Fruit fly (Drosophila melanogaster) whole organism, embryonic: ENCODE data around the gene sunn.

Source experiments
- Awh ChIP-seq: fragments of 200-800 bp; sonication (Bioruptor generic); IDR thresholded peaks from 2 replicates; pipeline ENCODE4, ENCODE4 v1.3.6; 2022; ENCODE audit warnings: missing biosample characterization, missing genetic modification characterization
- B-H2 ChIP-seq: fragments of 200-800 bp; sonication (Bioruptor generic); optimal IDR thresholded peaks from 2 replicates; lab custom pipeline; 2018; ENCODE audit warnings: missing biosample characterization, mild to moderate bottlenecking, missing genetic modification characterization
- BEAF-32 ChIP-seq: fragments of 200-800 bp; sonication (Bioruptor generic); optimal IDR thresholded peaks from 3 replicates; lab custom pipeline; 2017; ENCODE audit warnings: missing biosample characterization, missing genetic modification characterization, mild to moderate bottlenecking, moderate library complexity, missing genetic modification reagents
- Blimp-1 ChIP-seq: fragments of 200-800 bp; sonication (Bioruptor generic); optimal IDR thresholded peaks from 3 replicates; lab custom pipeline; 2018; ENCODE audit warnings: missing biosample characterization, missing genetic modification characterization, mild to moderate bottlenecking, moderate library complexity, missing genetic modification reagents
- CG10147 ChIP-seq: fragments of 200-800 bp; sonication (Bioruptor generic); optimal IDR thresholded peaks from 2 replicates; lab custom pipeline; 2019; ENCODE audit warnings: missing biosample characterization, mild to moderate bottlenecking, missing genetic modification characterization, moderate library complexity
- CG12155 ChIP-seq: fragments of 200-800 bp; sonication (Bioruptor generic); optimal IDR thresholded peaks from 3 replicates; lab custom pipeline; 2016; ENCODE audit warnings: missing biosample characterization, missing genetic modification characterization
- CG12391 ChIP-seq: fragments of 200-800 bp; sonication (Bioruptor generic); optimal IDR thresholded peaks from 3 replicates; lab custom pipeline; 2018; ENCODE audit warnings: missing biosample characterization, mild to moderate bottlenecking, missing genetic modification characterization, moderate library complexity
- CG12769 ChIP-seq: fragments of 200-800 bp; sonication (Bioruptor generic); optimal IDR thresholded peaks from 2 replicates; lab custom pipeline; 2019; ENCODE audit warnings: missing biosample characterization, mild to moderate bottlenecking, missing genetic modification characterization, moderate library complexity
- CG13624 ChIP-seq: fragments of 200-800 bp; sonication (Bioruptor generic); optimal IDR thresholded peaks from 2 replicates; lab custom pipeline; 2016; ENCODE audit warnings: missing biosample characterization, missing genetic modification characterization
- CG13894 ChIP-seq: fragments of 200-800 bp; sonication (Bioruptor generic); optimal IDR thresholded peaks from 3 replicates; lab custom pipeline; 2018; ENCODE audit warnings: missing biosample characterization, mild to moderate bottlenecking, missing genetic modification characterization, moderate library complexity
- CG14014 ChIP-seq: fragments of 200-800 bp; sonication (Bioruptor generic); IDR thresholded peaks from 2 replicates; pipeline ENCODE4 v1.3.6; 2022; ENCODE audit warnings: missing biosample characterization, missing genetic modification characterization
- CG1529 ChIP-seq: fragments of 200-800 bp; sonication (Bioruptor generic); optimal IDR thresholded peaks from 3 replicates; lab custom pipeline; 2018; ENCODE audit warnings: missing biosample characterization, missing genetic modification characterization
- CG15514 ChIP-seq: fragments of 200-800 bp; sonication (Bioruptor generic); optimal IDR thresholded peaks from 3 replicates; lab custom pipeline; 2017; ENCODE audit warnings: missing biosample characterization, missing genetic modification characterization, mild to moderate bottlenecking, moderate library complexity, missing genetic modification reagents
- CG7928 ChIP-seq: fragments of 200-800 bp; sonication (Bioruptor generic); optimal IDR thresholded peaks from 2 replicates; lab custom pipeline; 2017; ENCODE audit warnings: missing biosample characterization, mild to moderate bottlenecking, missing genetic modification characterization
- CG8924 ChIP-seq: fragments of 200-800 bp; optimal IDR thresholded peaks from 3 replicates; lab custom pipeline; 2019; ENCODE audit warnings: missing biosample characterization, mild to moderate bottlenecking, missing genetic modification characterization, moderate library complexity
- CG8944 ChIP-seq: fragments of 200-800 bp; sonication (Bioruptor generic); optimal IDR thresholded peaks from 3 replicates; lab custom pipeline; 2016; ENCODE audit warnings: missing biosample characterization, missing genetic modification characterization
- CTCF ChIP-seq: fragments of 200-800 bp; sonication (Bioruptor generic); optimal IDR thresholded peaks from 2 replicates; lab custom pipeline; 2017; ENCODE audit warnings: missing biosample characterization, mild to moderate bottlenecking, missing genetic modification characterization, moderate library complexity
- Dbx ChIP-seq: fragments of 200-800 bp; sonication (Bioruptor generic); IDR thresholded peaks from 3 replicates; pipeline ENCODE4 v1.3.6; 2022; ENCODE audit warnings: missing biosample characterization, missing genetic modification characterization
- GATAe ChIP-seq: fragments of 200-800 bp; sonication (Bioruptor generic); conservative IDR thresholded peaks from 2 replicates; pipeline ENCODE4 v1.3.6; 2022; ENCODE audit warnings: missing biosample characterization, missing genetic modification characterization
- HmgZ ChIP-seq: fragments of 200-800 bp; sonication (Bioruptor generic); optimal IDR thresholded peaks from 2 replicates; lab custom pipeline; 2018; ENCODE audit warnings: missing biosample characterization, mild to moderate bottlenecking, missing genetic modification characterization
- Jarid2 ChIP-seq: fragments of 200-800 bp; sonication (Bioruptor generic); optimal IDR thresholded peaks from 3 replicates; lab custom pipeline; 2017; ENCODE audit warnings: mild to moderate bottlenecking, missing biosample characterization, missing genetic modification reagents, missing genetic modification characterization
- MBD-R2 ChIP-seq: fragments of 200-800 bp; sonication (Bioruptor generic); IDR thresholded peaks from 2 replicates; pipeline ENCODE4 v1.3.6; 2022; ENCODE audit warnings: missing biosample characterization, missing genetic modification characterization
- MTF-1 ChIP-seq: fragments of 200-800 bp; sonication (Bioruptor generic); optimal IDR thresholded peaks from 2 replicates; lab custom pipeline; 2018; ENCODE audit warnings: missing biosample characterization, mild to moderate bottlenecking, missing genetic modification characterization, borderline replicate concordance
- Meics ChIP-seq: fragments of 200-800 bp; sonication (Bioruptor generic); optimal IDR thresholded peaks from 2 replicates; lab custom pipeline; 2017; ENCODE audit warnings: missing biosample characterization, mild to moderate bottlenecking, missing genetic modification characterization
- Nf-YC ChIP-seq: fragments of 200-800 bp; optimal IDR thresholded peaks from 3 replicates; lab custom pipeline; 2019; ENCODE audit warnings: missing biosample characterization, mild to moderate bottlenecking, missing genetic modification characterization, moderate library complexity
- Rfx ChIP-seq: fragments of 200-800 bp; sonication (Bioruptor generic); IDR thresholded peaks from 2 replicates; pipeline ENCODE4 v1.3.6; 2022; ENCODE audit warnings: missing biosample characterization, missing genetic modification characterization
- Rx ChIP-seq: fragments of 200-800 bp; sonication (Bioruptor generic); IDR thresholded peaks from 2 replicates; pipeline ENCODE4 v1.3.6; 2022; ENCODE audit warnings: missing biosample characterization, missing genetic modification characterization
- Sry-β ChIP-seq: fragments of 200-800 bp; sonication (Bioruptor generic); optimal IDR thresholded peaks from 2 replicates; lab custom pipeline; 2018; ENCODE audit warnings: missing biosample characterization, mild to moderate bottlenecking, missing genetic modification characterization, moderate library complexity
- Stat92E ChIP-seq, 3 experiments: fragments of >200 bp in 2 of 3; fragments of 200-800 bp in 1 of 3; sonication (Bioruptor generic) in 1 of 3; optimal IDR thresholded peaks; 2 replicates each; lab custom pipeline; 2017 to 2019; ENCODE audit warnings: missing biosample characterization in 3 of 3, missing genetic modification characterization in 3 of 3, mild to moderate bottlenecking in 1 of 3, moderate library complexity in 1 of 3
- Taf1 ChIP-seq: fragments of 200-800 bp; sonication (Bioruptor generic); IDR thresholded peaks from 2 replicates; pipeline ENCODE4 v1.3.6; 2022; ENCODE audit warnings: missing biosample characterization, missing genetic modification characterization
- YL-1 ChIP-seq: fragments of 200-800 bp; sonication (Bioruptor generic); optimal IDR thresholded peaks from 3 replicates; lab custom pipeline; 2017; ENCODE audit warnings: missing biosample characterization, mild to moderate bottlenecking, missing genetic modification characterization
- amos ChIP-seq: fragments of 200-800 bp; sonication (Bioruptor generic); IDR thresholded peaks from 2 replicates; pipeline ENCODE4 v1.3.6; 2022; ENCODE audit warnings: missing biosample characterization, missing genetic modification characterization; ENCODE audit not compliant: partially characterized antibody
- bab2 ChIP-seq: fragments of 200-800 bp; sonication (Bioruptor generic); optimal IDR thresholded peaks from 2 replicates; lab custom pipeline; 2016; ENCODE audit warnings: missing biosample characterization, missing genetic modification characterization
- bsh ChIP-seq, 2 experiments: fragments of 200-800 bp; sonication (Bioruptor generic); optimal IDR thresholded peaks; 2 replicates each; lab custom pipeline; 2017 to 2018; ENCODE audit warnings: mild to moderate bottlenecking in 2 of 2, missing biosample characterization in 2 of 2, missing genetic modification characterization in 2 of 2, moderate library complexity in 1 of 2
- cas ChIP-seq: fragments of 200-800 bp; sonication (Bioruptor generic); IDR thresholded peaks from 2 replicates; pipeline ENCODE4 v1.3.6; 2022; ENCODE audit warnings: missing biosample characterization, missing genetic modification characterization
- eyg ChIP-seq: fragments of 200-800 bp; sonication (Bioruptor generic); optimal IDR thresholded peaks from 3 replicates; lab custom pipeline; 2016; ENCODE audit warnings: missing biosample characterization, missing genetic modification characterization
- ind ChIP-seq: fragments of 200-800 bp; sonication (Bioruptor generic); optimal IDR thresholded peaks from 3 replicates; lab custom pipeline; 2016; ENCODE audit warnings: missing biosample characterization, missing genetic modification characterization
- knrl ChIP-seq: fragments of 200-800 bp; sonication (Bioruptor generic); IDR thresholded peaks from 3 replicates; pipeline ENCODE4 v1.3.6; 2022; ENCODE audit warnings: missing biosample characterization, missing genetic modification characterization; ENCODE audit not compliant: partially characterized antibody
- lbe ChIP-seq: fragments of 200-800 bp; sonication (Bioruptor generic); optimal IDR thresholded peaks from 2 replicates; lab custom pipeline; 2016; ENCODE audit warnings: missing biosample characterization, mild to moderate bottlenecking, missing genetic modification characterization
- org-1 ChIP-seq: fragments of 200-800 bp; sonication (Bioruptor generic); optimal IDR thresholded peaks from 2 replicates; lab custom pipeline; 2017; ENCODE audit warnings: missing biosample characterization, missing genetic modification characterization
- pho ChIP-seq: fragments of 200-800 bp; sonication (Bioruptor generic); optimal IDR thresholded peaks from 2 replicates; lab custom pipeline; 2016; ENCODE audit warnings: missing biosample characterization, missing genetic modification characterization
- pros ChIP-seq: fragments of 200-800 bp; sonication (Bioruptor generic); optimal IDR thresholded peaks from 3 replicates; lab custom pipeline; 2019; ENCODE audit warnings: missing biosample characterization, mild to moderate bottlenecking, missing genetic modification characterization, moderate library complexity
- scrt ChIP-seq: fragments of 200-800 bp; sonication (Bioruptor generic); optimal IDR thresholded peaks from 2 replicates; lab custom pipeline; 2018; ENCODE audit warnings: missing biosample characterization, mild to moderate bottlenecking, missing genetic modification characterization, moderate library complexity
- sd ChIP-seq: fragments of 200-800 bp; sonication (Bioruptor generic); optimal IDR thresholded peaks from 3 replicates; lab custom pipeline; 2018; ENCODE audit warnings: missing biosample characterization, mild to moderate bottlenecking, missing genetic modification characterization, moderate library complexity
- sim ChIP-seq: fragments of 200-800 bp; sonication (Bioruptor generic); IDR thresholded peaks from 2 replicates; pipeline ENCODE4 v1.3.6; 2022; ENCODE audit warnings: missing biosample characterization, missing genetic modification characterization
- sisA ChIP-seq: fragments of 200-800 bp; sonication (Bioruptor generic); IDR thresholded peaks from 2 replicates; pipeline ENCODE4 v1.3.6; 2022; ENCODE audit warnings: missing biosample characterization, missing genetic modification characterization
- slou ChIP-seq: fragments of 200-800 bp; sonication (Bioruptor generic); optimal IDR thresholded peaks from 3 replicates; lab custom pipeline; 2016; ENCODE audit warnings: missing biosample characterization, missing genetic modification characterization
- so ChIP-seq: fragments of 200-800 bp; sonication (Bioruptor generic); IDR thresholded peaks from 3 replicates; pipeline ENCODE4 v1.3.6; 2022; ENCODE audit warnings: missing biosample characterization, missing genetic modification characterization
- stwl ChIP-seq: fragments of 200-800 bp; sonication (Bioruptor generic); optimal IDR thresholded peaks from 3 replicates; lab custom pipeline; 2018; ENCODE audit warnings: missing biosample characterization, mild to moderate bottlenecking, missing genetic modification characterization, moderate library complexity
- tio ChIP-seq: fragments of 200-800 bp; sonication (Bioruptor generic); optimal IDR thresholded peaks from 2 replicates; lab custom pipeline; 2017; ENCODE audit warnings: missing biosample characterization, missing genetic modification characterization, inconsistent platforms
- yki ChIP-seq: fragments of >200 bp; optimal IDR thresholded peaks from 3 replicates; lab custom pipeline; 2018

Gene sunn

DNA sequence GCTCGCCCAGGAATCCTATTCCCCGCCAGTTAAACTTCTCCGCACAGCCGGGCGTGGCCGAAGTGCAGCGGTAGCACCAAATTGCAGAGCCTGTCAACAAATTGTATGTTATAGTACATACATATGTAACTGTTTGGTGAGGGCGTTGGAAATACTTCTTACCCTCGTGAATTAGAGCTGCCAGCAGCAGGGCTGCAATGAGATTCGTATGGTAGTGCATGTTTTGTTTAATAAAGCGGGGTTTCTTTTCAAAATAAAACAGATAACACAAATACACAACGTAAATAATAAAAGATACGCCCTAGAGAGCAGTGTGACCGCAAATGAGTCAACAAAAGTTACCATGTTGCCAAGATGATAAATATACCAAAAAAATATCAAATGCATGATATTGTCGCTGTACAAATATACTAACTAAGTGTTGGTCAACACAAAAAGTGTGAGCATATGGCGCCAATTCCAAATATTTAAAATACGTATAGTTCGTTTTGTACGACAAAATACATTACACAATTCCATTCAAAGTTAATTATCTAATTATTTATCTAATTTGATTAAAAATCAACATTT lies 17.0 kb upstream of the sunn start, which contains the start of gene crim (continued):
- peak; percentile 3 for TF ChIP-seq scrt
- TF ChIP-seq amos = no peak
- peak; percentile 18 for TF ChIP-seq CTCF (GFP tag; lab: Kevin White, UChicago)
- TF ChIP-seq Stat92E (GFP tag; optimal IDR thresholded peaks at IDR 0.05; lab: Kevin White, UChicago) = peak in 1 of 3 experiments; percentile 68
- no peak for TF ChIP-seq Rx (GFP tag; lab: Robert Waterston, UW)
- 0 out of 2 replicates have a peak, but pooled peaks have one; percentile 38 for TF ChIP-seq Awh (GFP tag; lab: Robert Waterston, UW)
- TF ChIP-seq CG14014 (GFP tag; lab: Robert Waterston, UW) = no peak
- TF ChIP-seq BEAF-32 = peak; percentile 34
- no peak for TF ChIP-seq bab2 (GFP tag; lab: Kevin White, UChicago)
- TF ChIP-seq bsh (GFP tag; optimal IDR thresholded peaks at IDR 0.05; lab: Kevin White, UChicago) = no peak
- no peak for TF ChIP-seq cas
- TF ChIP-seq CG12391 (tag; lab: Kevin White, UChicago) = peak; percentile 11
- no peak for TF ChIP-seq CG8944
- 0 out of 3 replicates have a peak, but pooled peaks have one; percentile 34 for TF ChIP-seq so (GFP tag; lab: Robert Waterston, UW)
- peak; percentile 64 for TF ChIP-seq MBD-R2 (GFP tag; lab: Robert Waterston, UW)
- no peak for TF ChIP-seq Taf1 (GFP tag; lab: Robert Waterston, UW)
- peak; percentile 34 for TF ChIP-seq lbe (GFP tag; lab: Kevin White, UChicago)
- no peak for TF ChIP-seq yki (lab: Kevin White, UChicago)
- 0 out of 3 replicates have a peak, but pooled peaks have one; percentile 14 for TF ChIP-seq Dbx (GFP tag; lab: Robert Waterston, UW)
- no peak for TF ChIP-seq Blimp-1 (GFP tag; lab: Kevin White, UChicago)
- TF ChIP-seq CG1529 (GFP tag; lab: Kevin White, UChicago) = no peak
- TF ChIP-seq HmgZ (tag; lab: Kevin White, UChicago) = peak; percentile 59
- peak; percentile 28 for TF ChIP-seq Nf-YC (tag; lab: Kevin White, UChicago)
- no peak for TF ChIP-seq CG10147 (GFP tag; lab: Kevin White, UChicago)
- no peak for TF ChIP-seq sisA (GFP tag; lab: Robert Waterston, UW)
- TF ChIP-seq pros (GFP tag; lab: Kevin White, UChicago) = no peak
- no peak for TF ChIP-seq B-H2 (GFP tag; lab: Kevin White, UChicago)
- TF ChIP-seq CG8924 = peak; percentile 12
- TF ChIP-seq slou (GFP tag; lab: Kevin White, UChicago) = no peak
- TF ChIP-seq CG15514 = peak; percentile 74
- TF ChIP-seq CG13624 (GFP tag; lab: Kevin White, UChicago) = peak; percentile 30
- no peak for TF ChIP-seq eyg
- TF ChIP-seq stwl (tag; lab: Kevin White, UChicago) = peak; percentile 81
- TF ChIP-seq Sry-β (GFP tag; lab: Kevin White, UChicago) = no peak
- TF ChIP-seq CG12769 (tag; lab: Kevin White, UChicago) = no peak
- no peak for TF ChIP-seq MTF-1 (GFP tag; lab: Kevin White, UChicago)

- TF ChIP-seq CG7928 (GFP tag; lab: Kevin White, UChicago) (no peak), ind (GFP tag; lab: Kevin White, UChicago) (no peak), CG13894 (peak; percentile 24), Jarid2 (GFP tag; lab: Kevin White, UChicago) (no peak), tio (GFP tag; lab: Kevin White, UChicago) (no peak), CG12155 (GFP tag; lab: Kevin White, UChicago) (no peak), YL-1 (no peak), Meics (no peak), sd (peak; percentile 49), knrl (GFP tag; lab: Robert Waterston, UW) (no peak), Rfx (GFP tag; lab: Robert Waterston, UW) (peak; percentile 37; the same call in 1 of the 2 replicates), org-1 (GFP tag; lab: Kevin White, UChicago) (no peak), Dbx (GFP tag; lab: Robert Waterston, UW) (peak; percentile 55; the same call in 1 of the 3 replicates), GATAe (GFP tag; lab: Robert Waterston, UW) (no peak), CG12769 (tag; lab: Kevin White, UChicago) (peak; percentile 57), pho (GFP tag; lab: Kevin White, UChicago) (no peak), sim (GFP tag; lab: Robert Waterston, UW) (no peak)
Observed at dm6 chr3L:11711789-11712188, 16.4 kb upstream of the sunn start.
